Worm (Caenorhabditis elegans): Measurements from ENCODE around the gene bir-1.

Gene bir-1

DNA sequence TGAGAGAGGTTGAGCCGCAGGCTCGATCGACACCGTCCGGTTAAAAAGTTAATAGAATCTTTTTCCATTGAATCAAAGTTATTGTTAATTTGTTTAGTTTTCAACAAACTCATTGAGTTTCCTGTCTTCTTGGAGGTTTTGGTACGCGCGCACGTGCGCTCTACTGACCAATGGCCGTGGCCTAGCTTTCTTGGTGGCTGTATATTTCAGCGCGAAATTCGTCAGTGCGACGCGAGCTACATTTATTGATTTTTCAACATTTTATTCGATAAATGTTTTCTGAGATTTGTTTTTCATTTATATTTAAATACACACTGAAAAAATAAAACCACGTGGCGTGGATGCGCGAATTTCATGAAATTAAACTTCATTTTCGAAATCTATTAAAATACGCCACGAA is at the start of gene bir-1:
TSS of gene bir-1 (plus strand) at position 312 of the 400 bp plus-strand sequence.
- TF ChIP-seq ceh-44 (GFP tag; IDR thresholded peaks at IDR 0.05), result no peak
- no peak for TF ChIP-seq nhr-42 (GFP tag; IDR thresholded peaks at IDR 0.05)
- TF ChIP-seq ZK337.2 (GFP tag; IDR thresholded peaks at IDR 0.05), result peak; percentile 44; the same call in 1 of the 2 replicates
- no peak for TF ChIP-seq F44E2.7 (GFP tag; IDR thresholded peaks at IDR 0.05)
- TF ChIP-seq nhr-77 (tag; optimal IDR thresholded peaks at IDR 0.05), result peak; percentile 5
- peak in 1 of 2 experiments; percentile 87 for TF ChIP-seq hif-1 (tag; optimal IDR thresholded peaks at IDR 0.05)
- peak; percentile 75 for TF ChIP-seq dpl-1 (GFP tag; optimal IDR thresholded peaks at IDR 0.05)
- TF ChIP-seq unc-130 (GFP tag; optimal IDR thresholded peaks at IDR 0.05), result peak; percentile 88
- TF ChIP-seq nhr-28 (tag; optimal IDR thresholded peaks at IDR 0.05), result peak; percentile 50
- TF ChIP-seq dmd-9 (GFP tag; IDR thresholded peaks at IDR 0.05), result 0 out of 2 replicates have a peak, but pooled peaks have one; percentile 48
- no peak for TF ChIP-seq lin-1 (GFP tag; IDR thresholded peaks at IDR 0.05)
- no peak for TF ChIP-seq ceh-82 (tag; optimal IDR thresholded peaks at IDR 0.05)
- peak; percentile 47; the same call in 1 of the 2 replicates for TF ChIP-seq dmd-6 (GFP tag; IDR thresholded peaks at IDR 0.05)
- TF ChIP-seq dve-1 (tag; optimal IDR thresholded peaks at IDR 0.05; ENCODE audit: insufficient read depth), result peak; percentile 24
- TF ChIP-seq hlh-11 (tag; optimal IDR thresholded peaks at IDR 0.05), result peak; percentile 41
- TF ChIP-seq hmg-1.1 (GFP tag; IDR thresholded peaks at IDR 0.05), result peak; percentile 53; the same call in 1 of the 2 replicates
- peak; percentile 82 for TF ChIP-seq mxl-3 (GFP tag; optimal IDR thresholded peaks at IDR 0.05)
- peak; percentile 96 for TF ChIP-seq mes-2 (tag; optimal IDR thresholded peaks at IDR 0.05; ENCODE audit: poor library complexity, severe bottlenecking)
- TF ChIP-seq zfp-2 (tag; optimal IDR thresholded peaks at IDR 0.05), result no peak
- no peak for TF ChIP-seq duxl-1 (tag; optimal IDR thresholded peaks at IDR 0.05; ENCODE audit: poor library complexity)
- peak in 1 of 2 experiments; percentile 73 for TF ChIP-seq lsy-2 (tag; optimal IDR thresholded peaks at IDR 0.05)
- TF ChIP-seq fkh-10 (GFP tag; optimal IDR thresholded peaks at IDR 0.05), result no peak
- TF ChIP-seq mep-1 (tag; optimal IDR thresholded peaks at IDR 0.05), result peak; percentile 64
- TF ChIP-seq nhr-48 (tag; optimal IDR thresholded peaks at IDR 0.05), result no peak
- TF ChIP-seq rbr-2 (tag; optimal IDR thresholded peaks at IDR 0.05), result peak; percentile 26
- peak; percentile 72 for TF ChIP-seq hlh-30 (tag; optimal IDR thresholded peaks at IDR 0.05; ENCODE audit: insufficient read depth)
- TF ChIP-seq nhr-6 (tag; optimal IDR thresholded peaks at IDR 0.05), result peak; percentile 85
- TF ChIP-seq T20F7.1 (GFP tag; optimal IDR thresholded peaks at IDR 0.05), result peak; percentile 48
- peak; percentile 83 for TF ChIP-seq lin-38 (GFP tag; IDR thresholded peaks at IDR 0.05)
- peak; percentile 31 for TF ChIP-seq nhr-25 (tag; optimal IDR thresholded peaks at IDR 0.05; ENCODE audit: borderline replicate concordance, insufficient read depth)
- TF ChIP-seq mdl-1 (tag; optimal IDR thresholded peaks at IDR 0.05), result peak; percentile 44 to 90
- TF ChIP-seq daf-16 (GFP tag; optimal IDR thresholded peaks at IDR 0.05), result no peak
- peak; percentile 13 for TF ChIP-seq daf-16 (tag; optimal IDR thresholded peaks at IDR 0.05)

DNA sequence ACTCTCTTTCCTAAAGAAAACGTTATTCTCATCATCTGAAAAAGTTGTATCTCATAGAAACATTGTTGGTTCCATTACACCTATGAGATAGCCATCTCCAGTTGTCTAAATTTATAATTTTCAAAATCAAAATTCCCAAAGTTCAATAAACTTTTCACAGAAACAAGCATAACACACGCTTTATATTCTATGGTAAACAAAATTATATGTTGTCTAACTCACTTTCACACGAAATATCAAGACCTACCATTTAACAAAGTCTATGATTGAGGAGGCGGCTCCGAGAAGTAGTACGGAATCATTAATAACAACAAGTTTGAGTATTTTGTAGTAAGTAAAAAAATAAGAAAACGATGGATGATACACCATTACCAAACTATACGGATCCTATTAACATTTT is 45.5 kb upstream of the bir-1 start, which contains the start of gene srx-84:
TSS of gene srx-84 (plus strand) at position 301 of the 400 bp plus-strand sequence.
- TF ChIP-seq nhr-42 (GFP tag; IDR thresholded peaks at IDR 0.05) (no peak), F26F4.8 (GFP tag; conservative IDR thresholded peaks at IDR 0.05) (no peak), unc-130 (GFP tag; optimal IDR thresholded peaks at IDR 0.05) (no peak), madf-9 (GFP tag; conservative IDR thresholded peaks at IDR 0.05) (no peak), egl-43 (GFP tag; IDR thresholded peaks at IDR 0.05) (no peak), ZK337.2 (GFP tag; IDR thresholded peaks at IDR 0.05) (no peak), zfp-3 (GFP tag; conservative IDR thresholded peaks at IDR 0.05) (no peak), lir-3 (tag; optimal IDR thresholded peaks at IDR 0.05) (no peak), mxl-2 (GFP tag; conservative IDR thresholded peaks at IDR 0.05) (no peak), ceh-28 (tag; optimal IDR thresholded peaks at IDR 0.05) (no peak), lin-29 (GFP tag; IDR thresholded peaks at IDR 0.05) (no peak), nhr-76 (tag; optimal IDR thresholded peaks at IDR 0.05) (no peak), ama-1 (optimal IDR thresholded peaks at IDR 0.05) (no peak)

Measured in whole organism, L4 larva.